Worm (Caenorhabditis elegans): ENCODE results near the gene ags-3.

ce11 chrX:5254894-5255293 is 48.5 kb downstream of the ags-3 start, which contains the start of gene nspg-13:
- TF ChIP-seq alr-1 (tag; optimal IDR thresholded peaks at IDR 0.05; ENCODE audit: borderline replicate concordance) (no peak), mep-1 (tag; optimal IDR thresholded peaks at IDR 0.05) (no peak), tlp-1 (tag; optimal IDR thresholded peaks at IDR 0.05) (no peak), ama-1 (optimal IDR thresholded peaks at IDR 0.05) (no peak)

All from whole organism, L1 larva.